Fruit fly (Drosophila melanogaster): Measurements from ENCODE around the gene prage.
A peak's percentile ranks its signal among the peaks of the same experiment; 100 is the strongest.

The prage gene

DNA sequence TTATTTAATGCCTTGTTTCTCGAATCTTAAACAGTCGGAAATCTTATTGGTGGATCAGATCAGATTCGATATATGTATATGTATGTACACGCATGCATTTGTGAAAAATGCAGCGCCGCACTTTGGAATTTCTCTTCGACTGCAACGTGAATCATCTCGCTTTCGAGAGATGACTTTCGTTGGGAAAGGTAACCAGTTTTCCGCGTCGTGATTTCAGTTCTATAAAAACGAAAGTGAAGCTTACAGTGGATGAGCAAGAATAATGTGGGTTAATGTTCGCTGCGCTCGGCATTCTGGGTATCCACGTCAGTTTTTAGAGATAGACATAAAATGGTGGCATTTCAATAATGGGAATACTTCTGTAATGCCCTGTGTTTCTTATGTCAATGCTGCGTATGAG lies 83.1 kb downstream of the prage start:
- TF ChIP-seq brk (GFP tag; optimal IDR thresholded peaks at IDR 0.05) (no peak), sage (GFP tag; optimal IDR thresholded peaks at IDR 0.05) (no peak), h (GFP tag; optimal IDR thresholded peaks at IDR 0.05) (no peak), Sp1 (GFP tag; optimal IDR thresholded peaks at IDR 0.05) (no peak), sv (GFP tag; optimal IDR thresholded peaks at IDR 0.05) (no peak), CG32264 (GFP tag; optimal IDR thresholded peaks at IDR 0.05) (no peak), dmrt93B (GFP tag; optimal IDR thresholded peaks at IDR 0.05) (no peak), Jra (GFP tag; optimal IDR thresholded peaks at IDR 0.05) (no peak), tai (GFP tag; optimal IDR thresholded peaks at IDR 0.05) (no peak), Abd-B (GFP tag; optimal IDR thresholded peaks at IDR 0.05) (no peak), foxo (GFP tag; optimal IDR thresholded peaks at IDR 0.05) (no peak)

DNA sequence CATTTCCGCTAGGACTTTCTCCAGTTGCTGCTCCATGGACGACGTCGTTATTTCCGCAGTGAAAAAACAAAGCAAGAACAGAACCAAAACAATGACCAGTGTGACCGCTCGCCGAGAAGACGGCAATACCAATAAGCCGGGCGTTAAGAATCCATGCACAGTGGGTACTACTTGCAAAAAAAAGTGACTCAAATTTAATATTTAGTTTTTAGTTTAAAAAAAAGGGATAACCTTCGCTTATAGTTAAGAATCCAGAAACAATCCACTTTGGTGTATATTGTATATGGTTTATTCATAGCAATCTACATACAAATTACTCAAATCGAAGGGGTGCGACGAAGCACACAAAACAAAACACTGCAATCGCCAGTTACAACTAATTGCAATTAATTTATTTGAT lies 85.3 kb downstream of the prage start, which contains the start of gene Lamtor5:
Gene Lamtor5, minus strand, starts transcription at position 105 of the 400 bp plus-strand sequence.
- no peak for TF ChIP-seq usp (GFP tag; optimal IDR thresholded peaks at IDR 0.05)
- no peak for TF ChIP-seq jim (GFP tag; optimal IDR thresholded peaks at IDR 0.05)
- no peak for TF ChIP-seq dl (GFP tag; optimal IDR thresholded peaks at IDR 0.05; ENCODE audit: insufficient read depth in 1 of 2, partially characterized antibody in 2 of 2)
- TF ChIP-seq Hnf4 (GFP tag; optimal IDR thresholded peaks at IDR 0.05): peak; percentile 58
- TF ChIP-seq brk (GFP tag; optimal IDR thresholded peaks at IDR 0.05): no peak
- peak; percentile 39 for TF ChIP-seq rgr (GFP tag; optimal IDR thresholded peaks at IDR 0.05)
- TF ChIP-seq dmrt93B (GFP tag; optimal IDR thresholded peaks at IDR 0.05): no peak
- peak; percentile 19 for TF ChIP-seq br (GFP tag; optimal IDR thresholded peaks at IDR 0.05)
- no peak for TF ChIP-seq OdsH (GFP tag; optimal IDR thresholded peaks at IDR 0.05)
- no peak for TF ChIP-seq Myc (optimal IDR thresholded peaks at IDR 0.05)
- TF ChIP-seq tai (GFP tag; optimal IDR thresholded peaks at IDR 0.05): no peak
- TF ChIP-seq psq (GFP tag; optimal IDR thresholded peaks at IDR 0.05): peak; percentile 36
- peak in 1 of 2 experiments; percentile 50 for TF ChIP-seq foxo (GFP tag; optimal IDR thresholded peaks at IDR 0.05)
- TF ChIP-seq h (GFP tag; optimal IDR thresholded peaks at IDR 0.05): peak; percentile 54
- TF ChIP-seq Hr78 (GFP tag; optimal IDR thresholded peaks at IDR 0.05): no peak
- TF ChIP-seq dsf (GFP tag; optimal IDR thresholded peaks at IDR 0.05; ENCODE audit: borderline replicate concordance): no peak
- no peak for TF ChIP-seq sv (GFP tag; optimal IDR thresholded peaks at IDR 0.05)
- TF ChIP-seq Dif (GFP tag; optimal IDR thresholded peaks at IDR 0.05; ENCODE audit: partially characterized antibody): no peak
- TF ChIP-seq ey (GFP tag; optimal IDR thresholded peaks at IDR 0.05): peak; percentile 35
- no peak for TF ChIP-seq Dfd (GFP tag; optimal IDR thresholded peaks at IDR 0.05)
- peak; percentile 34 for TF ChIP-seq Jra (GFP tag; optimal IDR thresholded peaks at IDR 0.05)
- TF ChIP-seq pan (optimal IDR thresholded peaks at IDR 0.05): no peak
- no peak for TF ChIP-seq CrebA (GFP tag; optimal IDR thresholded peaks at IDR 0.05; ENCODE audit: borderline replicate concordance)
- TF ChIP-seq GATAd (GFP tag; optimal IDR thresholded peaks at IDR 0.05): no peak
- no peak for TF ChIP-seq Vsx2 (GFP tag; optimal IDR thresholded peaks at IDR 0.05; ENCODE audit: partially characterized antibody)
- no peak for TF ChIP-seq Rel (GFP tag; optimal IDR thresholded peaks at IDR 0.05)
- peak; percentile 43 for TF ChIP-seq Rel (tag; optimal IDR thresholded peaks at IDR 0.05)
- peak; percentile 54 for TF ChIP-seq fru (GFP tag; optimal IDR thresholded peaks at IDR 0.05)
- TF ChIP-seq CG9705 (GFP tag; optimal IDR thresholded peaks at IDR 0.05): no peak
- TF ChIP-seq Hr83 (GFP tag; optimal IDR thresholded peaks at IDR 0.05; ENCODE audit: poor library complexity, severe bottlenecking): peak; percentile 1
- no peak for TF ChIP-seq Abd-B (GFP tag; optimal IDR thresholded peaks at IDR 0.05)
- TF ChIP-seq CG32264 (GFP tag; optimal IDR thresholded peaks at IDR 0.05): no peak
- TF ChIP-seq woc (GFP tag; optimal IDR thresholded peaks at IDR 0.05): peak; percentile 68
- no peak for TF ChIP-seq sage (GFP tag; optimal IDR thresholded peaks at IDR 0.05)
- TF ChIP-seq Sp1 (GFP tag; optimal IDR thresholded peaks at IDR 0.05): peak; percentile 51
- no peak for TF ChIP-seq N (GFP tag; optimal IDR thresholded peaks at IDR 0.05)
- no peak for TF ChIP-seq Mio (GFP tag; optimal IDR thresholded peaks at IDR 0.05)
- peak; percentile 57 for TF ChIP-seq HLH106 (tag; optimal IDR thresholded peaks at IDR 0.05)

DNA sequence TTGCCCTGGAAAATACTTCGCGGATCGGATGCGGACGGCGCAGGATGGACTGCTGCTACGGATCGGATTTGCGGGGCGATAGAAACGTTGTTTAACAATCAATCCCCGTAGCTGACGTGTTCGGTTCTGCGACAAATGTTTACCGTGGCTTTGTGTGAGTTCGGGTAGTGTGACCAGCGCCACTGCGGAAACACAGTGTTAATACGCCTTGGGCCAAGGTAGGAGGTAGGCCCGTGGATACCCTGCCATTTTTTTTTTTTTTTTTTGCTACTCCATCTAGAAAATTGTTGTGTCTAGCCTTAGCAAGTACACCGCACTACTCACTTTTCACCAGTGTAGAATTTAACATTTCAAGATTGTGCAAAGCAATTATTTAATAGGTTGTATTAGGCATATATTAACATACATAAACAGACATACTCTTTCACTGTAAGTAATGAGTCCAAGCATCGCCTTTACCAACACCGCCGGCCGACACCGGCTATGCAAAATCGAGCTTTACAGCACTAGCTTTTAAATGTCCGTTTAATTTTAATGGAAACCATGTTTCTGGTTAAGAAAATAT lies 88.2 kb downstream of the prage start, which contains the start of gene deltaCOP:
Gene deltaCOP, minus strand, starts transcription at position 171 of the 565 bp plus-strand sequence.
- TF ChIP-seq rgr (GFP tag; optimal IDR thresholded peaks at IDR 0.05): peak; percentile 91
- TF ChIP-seq Sp1 (GFP tag; optimal IDR thresholded peaks at IDR 0.05): peak; percentile 72
- no peak for TF ChIP-seq Hnf4 (GFP tag; optimal IDR thresholded peaks at IDR 0.05)
- no peak for TF ChIP-seq Jra (GFP tag; optimal IDR thresholded peaks at IDR 0.05)
- no peak for TF ChIP-seq jim (GFP tag; optimal IDR thresholded peaks at IDR 0.05)
- peak; percentile 79 for TF ChIP-seq sv (GFP tag; optimal IDR thresholded peaks at IDR 0.05)
- no peak for TF ChIP-seq N (GFP tag; optimal IDR thresholded peaks at IDR 0.05)
- TF ChIP-seq Hr83 (GFP tag; optimal IDR thresholded peaks at IDR 0.05; ENCODE audit: poor library complexity, severe bottlenecking): peak; percentile 56
- no peak for TF ChIP-seq dmrt93B (GFP tag; optimal IDR thresholded peaks at IDR 0.05)
- peak; percentile 89 for TF ChIP-seq br (GFP tag; optimal IDR thresholded peaks at IDR 0.05)
- peak; percentile 82 for TF ChIP-seq psq (GFP tag; optimal IDR thresholded peaks at IDR 0.05)
- no peak for TF ChIP-seq lola (GFP tag; optimal IDR thresholded peaks at IDR 0.05)
- TF ChIP-seq usp (GFP tag; optimal IDR thresholded peaks at IDR 0.05): no peak
- no peak for TF ChIP-seq Hr78 (GFP tag; optimal IDR thresholded peaks at IDR 0.05)
- no peak for TF ChIP-seq Abd-B (GFP tag; optimal IDR thresholded peaks at IDR 0.05)
- TF ChIP-seq Rel (GFP tag; optimal IDR thresholded peaks at IDR 0.05): no peak
- peak; percentile 65 for TF ChIP-seq Rel (tag; optimal IDR thresholded peaks at IDR 0.05)
- TF ChIP-seq Dif (GFP tag; optimal IDR thresholded peaks at IDR 0.05; ENCODE audit: partially characterized antibody): no peak
- peak; percentile 93 for TF ChIP-seq h (GFP tag; optimal IDR thresholded peaks at IDR 0.05)
- no peak for TF ChIP-seq GATAd (GFP tag; optimal IDR thresholded peaks at IDR 0.05)
- TF ChIP-seq ey (GFP tag; optimal IDR thresholded peaks at IDR 0.05): peak; percentile 91
- TF ChIP-seq HLH106 (tag; optimal IDR thresholded peaks at IDR 0.05): peak; percentile 81
- peak; percentile 87 for TF ChIP-seq OdsH (GFP tag; optimal IDR thresholded peaks at IDR 0.05)
- no peak for TF ChIP-seq CrebA (GFP tag; optimal IDR thresholded peaks at IDR 0.05; ENCODE audit: borderline replicate concordance)
- no peak for TF ChIP-seq fru (GFP tag; optimal IDR thresholded peaks at IDR 0.05)
- no peak for TF ChIP-seq pan (optimal IDR thresholded peaks at IDR 0.05)
- TF ChIP-seq dsf (GFP tag; optimal IDR thresholded peaks at IDR 0.05; ENCODE audit: borderline replicate concordance): no peak
- TF ChIP-seq brk (GFP tag; optimal IDR thresholded peaks at IDR 0.05): no peak
- no peak for TF ChIP-seq dl (GFP tag; optimal IDR thresholded peaks at IDR 0.05; ENCODE audit: insufficient read depth in 1 of 2, partially characterized antibody in 2 of 2)
- TF ChIP-seq woc (GFP tag; optimal IDR thresholded peaks at IDR 0.05): peak; percentile 97
- TF ChIP-seq Dfd (GFP tag; optimal IDR thresholded peaks at IDR 0.05): no peak
- TF ChIP-seq tai (GFP tag; optimal IDR thresholded peaks at IDR 0.05): no peak
- no peak for TF ChIP-seq Vsx2 (GFP tag; optimal IDR thresholded peaks at IDR 0.05; ENCODE audit: partially characterized antibody)
- no peak for TF ChIP-seq sage (GFP tag; optimal IDR thresholded peaks at IDR 0.05)
- peak; percentile 40 for TF ChIP-seq Myc (optimal IDR thresholded peaks at IDR 0.05)
